Fruit fly (Drosophila melanogaster): ENCODE measurements around the gene CG15530.
A peak's percentile ranks its signal among the peaks of the same experiment; 100 is the strongest.

Gene CG15530

DNA sequence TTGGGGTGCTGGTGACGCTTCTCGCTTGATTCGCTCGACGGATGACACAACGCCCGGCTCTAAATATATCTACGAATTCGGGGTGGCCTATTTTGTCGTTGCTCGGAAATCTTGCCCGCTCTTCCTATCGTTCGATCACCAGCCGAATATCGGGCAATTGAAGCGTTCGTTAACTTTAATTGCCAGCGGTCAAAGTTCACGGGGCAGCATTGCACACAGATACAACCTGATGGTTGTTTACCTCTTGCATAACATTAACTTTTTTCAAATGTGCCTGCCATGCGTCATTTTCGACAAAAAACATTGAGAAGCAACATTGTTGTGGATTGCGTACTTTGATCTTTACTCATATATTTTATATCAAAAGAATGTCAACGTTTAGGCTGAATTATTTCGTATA is 20.1 kb downstream of the CG15530 start:
- TF ChIP-seq kay (GFP tag; ENCODE audit: borderline replicate concordance) = no peak
- TF ChIP-seq CG12768 (GFP tag; optimal IDR thresholded peaks at IDR 0.05) = no peak
- TF ChIP-seq CG14711 (tag; optimal IDR thresholded peaks at IDR 0.05) = no peak
- TF ChIP-seq Crg-1 (GFP tag; optimal IDR thresholded peaks at IDR 0.05) = no peak
- no peak for TF ChIP-seq CG11617 (GFP tag; optimal IDR thresholded peaks at IDR 0.05)
- TF ChIP-seq toe (GFP tag; optimal IDR thresholded peaks at IDR 0.05) = no peak
- TF ChIP-seq Hr96 (GFP tag; optimal IDR thresholded peaks at IDR 0.05) = no peak
- TF ChIP-seq Clk (GFP tag; optimal IDR thresholded peaks at IDR 0.05) = no peak
- no peak for TF ChIP-seq cnc (optimal IDR thresholded peaks at IDR 0.05)
- TF ChIP-seq pad (GFP tag; optimal IDR thresholded peaks at IDR 0.05) = no peak
- no peak for TF ChIP-seq cic (GFP tag; optimal IDR thresholded peaks at IDR 0.05)

DNA sequence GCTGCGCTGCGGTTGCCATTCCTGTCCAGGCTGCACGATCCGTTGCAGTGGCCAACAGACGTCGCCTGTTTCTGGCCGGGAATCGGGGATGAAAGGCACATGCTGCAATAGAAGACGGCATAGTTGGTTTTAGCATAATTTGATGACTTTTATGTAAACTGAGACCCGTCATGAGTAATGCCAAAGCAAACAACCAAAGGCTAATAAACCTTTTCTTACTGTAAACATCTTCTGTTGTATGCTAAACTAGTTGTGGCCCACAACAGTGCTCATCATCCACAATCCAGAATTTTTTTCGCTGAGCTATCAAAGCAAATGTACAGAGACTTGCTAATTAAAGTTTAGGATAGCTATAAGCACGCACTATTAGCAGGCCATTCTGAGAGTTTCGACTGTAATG is 21.1 kb downstream of the CG15530 start:
- TF ChIP-seq CG7101 (tag; optimal IDR thresholded peaks at IDR 0.05) = no peak
- no peak for TF ChIP-seq Clk (GFP tag; optimal IDR thresholded peaks at IDR 0.05)
- TF ChIP-seq Mnt (GFP tag; optimal IDR thresholded peaks at IDR 0.05) = no peak
- no peak for TF ChIP-seq CG11617 (GFP tag; optimal IDR thresholded peaks at IDR 0.05)
- TF ChIP-seq CG1620 (GFP tag; optimal IDR thresholded peaks at IDR 0.05) = no peak
- no peak for TF ChIP-seq ovo (GFP tag; optimal IDR thresholded peaks at IDR 0.05)
- TF ChIP-seq CG33017 (tag; optimal IDR thresholded peaks at IDR 0.05) = no peak
- no peak for TF ChIP-seq CG14711 (tag; optimal IDR thresholded peaks at IDR 0.05)
- TF ChIP-seq Crg-1 (GFP tag; optimal IDR thresholded peaks at IDR 0.05) = no peak
- no peak for TF ChIP-seq CG12768 (GFP tag; optimal IDR thresholded peaks at IDR 0.05)
- no peak for TF ChIP-seq bab1 (GFP tag; optimal IDR thresholded peaks at IDR 0.05)

DNA sequence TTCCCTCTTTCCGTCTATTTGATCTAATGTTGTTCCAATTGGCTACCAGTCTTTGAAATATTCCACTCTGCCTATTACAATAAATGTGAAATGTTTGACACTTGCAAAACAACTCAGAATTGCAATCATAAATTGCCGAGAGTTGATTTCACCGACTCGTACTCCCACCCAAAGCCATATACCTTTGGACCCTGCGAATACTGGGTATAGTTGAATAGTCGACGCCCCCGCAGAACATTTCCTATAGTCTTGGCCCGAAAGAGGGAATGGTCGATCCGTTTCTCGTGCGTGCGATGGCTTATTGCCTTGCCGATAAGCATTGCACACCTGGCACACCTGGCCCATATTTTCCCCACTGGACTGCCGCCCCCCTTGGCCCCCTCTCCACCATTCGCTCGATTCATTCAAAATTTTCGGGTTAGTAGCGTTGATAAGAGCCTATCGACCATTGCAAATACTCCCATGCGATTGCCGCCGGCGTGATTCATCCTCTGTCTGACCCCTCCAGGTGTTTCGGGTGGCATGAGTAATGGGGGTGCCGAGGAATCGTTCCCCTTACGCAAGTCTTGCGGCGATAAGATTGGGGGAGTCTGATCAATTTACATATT is 22.5 kb downstream of the CG15530 start:
- no peak for TF ChIP-seq CG14711 (tag; optimal IDR thresholded peaks at IDR 0.05)
- peak; percentile 12 for TF ChIP-seq cic (GFP tag; optimal IDR thresholded peaks at IDR 0.05)
- TF ChIP-seq kay (GFP tag; ENCODE audit: borderline replicate concordance) = peak; percentile 61

DNA sequence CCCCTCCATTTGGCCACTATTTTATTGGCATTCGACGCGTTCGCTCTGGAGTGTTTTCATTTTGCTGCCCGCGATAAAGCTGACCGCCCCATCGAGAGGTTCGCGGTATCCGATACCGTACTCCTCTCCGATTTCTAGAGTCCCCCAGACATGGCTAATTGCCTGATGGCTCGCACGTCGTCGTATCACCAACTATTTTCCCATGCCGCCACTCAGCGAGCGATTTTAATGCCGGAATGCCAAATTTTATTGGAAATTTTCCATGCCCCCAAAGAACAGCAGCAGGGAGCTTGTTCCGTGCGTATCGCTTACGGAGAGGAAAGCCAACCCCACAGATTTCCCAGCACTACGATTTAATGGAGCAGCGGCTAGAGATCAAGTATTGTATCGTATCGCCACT is 23.4 kb downstream of the CG15530 start:
- peak; percentile 29 for TF ChIP-seq Mnt (GFP tag; optimal IDR thresholded peaks at IDR 0.05)
- no peak for TF ChIP-seq toe (GFP tag; optimal IDR thresholded peaks at IDR 0.05)
- no peak for TF ChIP-seq Clk (GFP tag; optimal IDR thresholded peaks at IDR 0.05)
- TF ChIP-seq CG12768 (GFP tag; optimal IDR thresholded peaks at IDR 0.05) = peak; percentile 4
- no peak for TF ChIP-seq CG7101 (tag; optimal IDR thresholded peaks at IDR 0.05)
- TF ChIP-seq cic (GFP tag; optimal IDR thresholded peaks at IDR 0.05) = peak; percentile 39
- TF ChIP-seq tj (GFP tag; optimal IDR thresholded peaks at IDR 0.05) = peak; percentile 4
- no peak for TF ChIP-seq kay (GFP tag; ENCODE audit: borderline replicate concordance)

DNA sequence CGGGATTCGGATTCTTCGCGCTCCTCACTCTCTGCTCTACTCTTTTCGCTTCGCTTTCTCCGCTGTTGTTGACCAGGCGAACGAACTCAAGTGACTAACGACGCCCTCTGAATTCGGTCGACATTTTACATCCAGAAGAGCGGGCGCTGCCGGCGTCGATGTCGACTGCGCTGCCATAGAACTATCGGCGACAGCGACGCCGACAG is 25.1 kb downstream of the CG15530 start, which contains the start of gene CG9743:
CG9743 (minus strand) TSS at position 101 of the 206 bp plus-strand sequence.
- TF ChIP-seq Hr96 (GFP tag; optimal IDR thresholded peaks at IDR 0.05) (no peak), Crg-1 (GFP tag; optimal IDR thresholded peaks at IDR 0.05) (no peak), CG11617 (GFP tag; optimal IDR thresholded peaks at IDR 0.05) (no peak), CG12768 (GFP tag; optimal IDR thresholded peaks at IDR 0.05) (no peak), bab1 (GFP tag; optimal IDR thresholded peaks at IDR 0.05) (no peak), CG7045 (GFP tag; optimal IDR thresholded peaks at IDR 0.05) (no peak), Clk (GFP tag; optimal IDR thresholded peaks at IDR 0.05) (no peak)

DNA sequence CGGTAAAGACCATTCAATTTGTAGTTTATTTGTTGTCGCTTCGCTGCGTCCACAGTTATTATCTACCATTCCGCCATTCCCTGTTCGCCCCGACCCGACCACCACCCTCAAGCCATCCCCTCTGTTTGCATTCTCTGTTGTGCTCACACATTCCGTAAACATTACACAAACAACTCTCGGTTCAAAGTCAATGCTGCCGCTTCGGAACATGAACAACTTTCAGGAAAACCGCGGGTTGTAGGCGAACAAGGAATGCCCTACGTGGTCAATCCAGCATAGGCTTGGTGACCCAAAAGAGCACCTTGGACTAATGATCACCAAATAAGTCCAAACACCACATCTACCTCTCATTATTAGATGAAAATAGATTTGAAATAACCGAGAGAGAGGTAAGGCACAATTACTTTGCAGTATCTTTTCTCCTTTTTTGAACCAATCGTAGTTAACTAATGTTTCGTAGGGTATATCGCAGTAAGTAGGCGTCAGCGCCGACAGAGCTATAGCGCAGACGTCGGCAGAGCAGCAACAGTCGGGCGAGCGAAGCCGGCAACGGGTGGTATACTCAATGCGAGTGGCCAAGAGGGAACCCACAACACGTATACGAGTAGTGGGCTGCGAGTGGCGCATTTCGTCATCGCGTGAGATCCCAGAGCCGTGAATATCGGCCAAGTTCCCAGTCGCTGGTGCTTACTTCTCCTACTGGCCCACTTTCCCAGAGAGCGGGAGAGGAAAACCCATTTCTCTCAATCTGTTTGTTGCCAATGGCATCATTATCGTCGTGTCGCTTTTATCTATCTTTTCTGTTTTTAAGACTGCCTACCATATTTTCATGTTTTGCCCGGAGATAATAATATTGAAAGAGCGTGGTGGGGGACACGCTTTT is 25.7 kb downstream of the CG15530 start:
- TF ChIP-seq CG33017 (tag; optimal IDR thresholded peaks at IDR 0.05) = peak; percentile 82
- TF ChIP-seq CG7045 (GFP tag; optimal IDR thresholded peaks at IDR 0.05) = peak; percentile 90
- peak; percentile 71 for TF ChIP-seq Mnt (GFP tag; optimal IDR thresholded peaks at IDR 0.05)
- TF ChIP-seq CG12768 (GFP tag; optimal IDR thresholded peaks at IDR 0.05) = peak; percentile 89
- peak; percentile 69 for TF ChIP-seq cic (GFP tag; optimal IDR thresholded peaks at IDR 0.05)
- peak; percentile 87 for TF ChIP-seq CG5204 (GFP tag; optimal IDR thresholded peaks at IDR 0.05)
- peak; percentile 50 for TF ChIP-seq CG1620 (GFP tag; optimal IDR thresholded peaks at IDR 0.05)
- peak; percentile 94 for TF ChIP-seq Hr96 (GFP tag; optimal IDR thresholded peaks at IDR 0.05)
- peak; percentile 81 for TF ChIP-seq CG14711 (tag; optimal IDR thresholded peaks at IDR 0.05)
- TF ChIP-seq ovo (GFP tag; optimal IDR thresholded peaks at IDR 0.05) = peak; percentile 34
- peak; percentile 76 for TF ChIP-seq bab1 (GFP tag; optimal IDR thresholded peaks at IDR 0.05)
- TF ChIP-seq kay (GFP tag; ENCODE audit: borderline replicate concordance) = peak; percentile 45
- TF ChIP-seq CG7101 (tag; optimal IDR thresholded peaks at IDR 0.05) = peak; percentile 85
- peak; percentile 57 for TF ChIP-seq tj (GFP tag; optimal IDR thresholded peaks at IDR 0.05)
- peak; percentile 66 for TF ChIP-seq pad (GFP tag; optimal IDR thresholded peaks at IDR 0.05)
- TF ChIP-seq Clk (GFP tag; optimal IDR thresholded peaks at IDR 0.05) = peak; percentile 84
- no peak for TF ChIP-seq cnc (optimal IDR thresholded peaks at IDR 0.05)
- TF ChIP-seq Crg-1 (GFP tag; optimal IDR thresholded peaks at IDR 0.05) = peak; percentile 58
- peak; percentile 91 for TF ChIP-seq CG11617 (GFP tag; optimal IDR thresholded peaks at IDR 0.05)
- peak; percentile 91 for TF ChIP-seq toe (GFP tag; optimal IDR thresholded peaks at IDR 0.05)
